Worm (Caenorhabditis elegans) whole organism, L3 larva: ENCODE data around the gene C05A2.4.

Experiments used
- elt-3 ChIP-seq, 3 experiments: fragments of 150-350 bp in 1 of 3; sonication (generic microtip) in 2 of 3; optimal IDR thresholded peaks; 2 replicates in 2 of 3; 4 replicates in 1 of 3; lab custom pipeline; 2014 to 2017; ENCODE audit warnings: missing biosample characterization in 3 of 3, missing genetic modification characterization in 3 of 3
- fkh-2 ChIP-seq: fragments of 150-350 bp; optimal IDR thresholded peaks from 2 replicates; lab custom pipeline; 2014; ENCODE audit warnings: missing biosample characterization, missing genetic modification reagents, missing genetic modification characterization
- nhr-11 ChIP-seq: fragments of 150-350 bp; optimal IDR thresholded peaks from 2 replicates; lab custom pipeline; 2014; ENCODE audit warnings: missing biosample characterization, missing genetic modification characterization

ce11 chrV:10714630-10715029 lies 19.3 kb downstream of the C05A2.4 start:
- TF ChIP-seq elt-3 (tag; optimal IDR thresholded peaks at IDR 0.05; lab: Kevin White, UChicago) (no peak), fkh-2 (tag; lab: Kevin White, UChicago) (no peak), nhr-11 (tag; lab: Kevin White, UChicago) (no peak)
